Worm (Caenorhabditis elegans): ENCODE measurements around the gene F11G11.4.

The F11G11.4 gene

ce11 chrII:4904277-4904676 lies 43.9 kb downstream of the F11G11.4 start (continued):
- TF ChIP-seq Y53G8AR.9 (GFP tag; conservative IDR thresholded peaks at IDR 0.05), result no peak
- no peak for TF ChIP-seq atf-7 (tag; optimal IDR thresholded peaks at IDR 0.05)
- TF ChIP-seq zim-3 (tag; optimal IDR thresholded peaks at IDR 0.05), result no peak
- TF ChIP-seq pha-4 (tag; optimal IDR thresholded peaks at IDR 0.05), result peak; percentile 37
- TF ChIP-seq mel-28 (tag; optimal IDR thresholded peaks at IDR 0.05; ENCODE audit: borderline replicate concordance), result no peak
- no peak for TF ChIP-seq attf-6 (GFP tag; IDR thresholded peaks at IDR 0.05)
- TF ChIP-seq egl-18 (GFP tag; IDR thresholded peaks at IDR 0.05), result no peak
- peak; percentile 69 for TF ChIP-seq efl-1 (GFP tag; optimal IDR thresholded peaks at IDR 0.05)
- TF ChIP-seq Y79H2A.3 (GFP tag; conservative IDR thresholded peaks at IDR 0.05), result no peak
- TF ChIP-seq attf-5 (GFP tag; optimal IDR thresholded peaks at IDR 0.05), result peak; percentile 40
- TF ChIP-seq hlh-26 (GFP tag; conservative IDR thresholded peaks at IDR 0.05), result no peak
- TF ChIP-seq lsy-27 (tag; optimal IDR thresholded peaks at IDR 0.05; ENCODE audit: borderline replicate concordance, insufficient read depth), result peak; percentile 60
- no peak for TF ChIP-seq nfya-1 (tag; optimal IDR thresholded peaks at IDR 0.05; ENCODE audit: borderline replicate concordance, insufficient read depth)
- no peak for TF ChIP-seq bed-1 (GFP tag; IDR thresholded peaks at IDR 0.05)
- 0 out of 2 replicates have a peak, but pooled peaks have one; percentile 60 for TF ChIP-seq Y95B8A.8 (GFP tag; IDR thresholded peaks at IDR 0.05)
- TF ChIP-seq snpc-4 (GFP tag; optimal IDR thresholded peaks at IDR 0.05), result peak; percentile 47
- TF ChIP-seq snpc-4 (tag; optimal IDR thresholded peaks at IDR 0.05), result peak; percentile 59 to 84 (median 65)
- no peak for TF ChIP-seq sptf-2 (GFP tag; optimal IDR thresholded peaks at IDR 0.05)
- no peak for TF ChIP-seq unc-130 (GFP tag; optimal IDR thresholded peaks at IDR 0.05)
- TF ChIP-seq nhr-120 (GFP tag; IDR thresholded peaks at IDR 0.05), result no peak
- TF ChIP-seq let-607 (tag; optimal IDR thresholded peaks at IDR 0.05), result no peak
- no peak for TF ChIP-seq die-1 (tag; optimal IDR thresholded peaks at IDR 0.05)
- no peak for TF ChIP-seq Y56A3A.18 (GFP tag; IDR thresholded peaks at IDR 0.05)
- no peak for TF ChIP-seq ceh-79 (tag; optimal IDR thresholded peaks at IDR 0.05)
- no peak for TF ChIP-seq egl-44 (GFP tag; IDR thresholded peaks at IDR 0.05)
- TF ChIP-seq rec-8 (tag; optimal IDR thresholded peaks at IDR 0.05), result no peak
- TF ChIP-seq ceh-91 (GFP tag; IDR thresholded peaks at IDR 0.05), result peak; percentile 39; the same call in 1 of the 2 replicates
- no peak for TF ChIP-seq aptf-3 (GFP tag; IDR thresholded peaks at IDR 0.05)
- no peak for TF ChIP-seq nhr-179 (tag; optimal IDR thresholded peaks at IDR 0.05)
- TF ChIP-seq him-1 (tag; optimal IDR thresholded peaks at IDR 0.05), result no peak
- TF ChIP-seq gei-17 (GFP tag; optimal IDR thresholded peaks at IDR 0.05), result no peak
- no peak for TF ChIP-seq ztf-28 (GFP tag; IDR thresholded peaks at IDR 0.05)
- no peak for TF ChIP-seq repo-1 (tag; optimal IDR thresholded peaks at IDR 0.05)
- TF ChIP-seq F10E7.11 (tag; optimal IDR thresholded peaks at IDR 0.05), result no peak
- no peak for TF ChIP-seq nhr-27 (tag; optimal IDR thresholded peaks at IDR 0.05)
- TF ChIP-seq B0261.1 (tag; optimal IDR thresholded peaks at IDR 0.05), result no peak
- no peak for TF ChIP-seq Y53F4B.3 (GFP tag; IDR thresholded peaks at IDR 0.05)
- TF ChIP-seq ztf-3 (GFP tag; optimal IDR thresholded peaks at IDR 0.05), result no peak
- TF ChIP-seq tbx-9 (tag; optimal IDR thresholded peaks at IDR 0.05; ENCODE audit: borderline replicate concordance), result no peak
- TF ChIP-seq Y67H2A.10 (GFP tag; conservative IDR thresholded peaks at IDR 0.05), result 0 out of 2 replicates have a peak, but pooled peaks have one; percentile 49
- no peak for TF ChIP-seq ztf-25 (GFP tag; IDR thresholded peaks at IDR 0.05)
- no peak for TF ChIP-seq F55B11.4 (tag; optimal IDR thresholded peaks at IDR 0.05; ENCODE audit: borderline replicate concordance, insufficient read depth)
- TF ChIP-seq F33H1.4 (GFP tag; IDR thresholded peaks at IDR 0.05), result peak; percentile 84
- TF ChIP-seq hrde-1 (tag; optimal IDR thresholded peaks at IDR 0.05; ENCODE audit: borderline replicate concordance), result no peak
- TF ChIP-seq lin-35 (GFP tag; optimal IDR thresholded peaks at IDR 0.05), result peak in 1 of 3 experiments; percentile 68
- no peak for TF ChIP-seq hmg-20 (GFP tag; IDR thresholded peaks at IDR 0.05)
- TF ChIP-seq ekl-4 (GFP tag; IDR thresholded peaks at IDR 0.05), result peak; percentile 64
- TF ChIP-seq mxl-1 (tag; optimal IDR thresholded peaks at IDR 0.05), result no peak
